Fruit fly (Drosophila melanogaster): ENCODE measurements around the gene CG6724.

CG6724 gene

dm6 chr2L:10759624-10760023 is 10.1 kb downstream of the CG6724 start:
- TF ChIP-seq CG8478 (optimal IDR thresholded peaks at IDR 0.05): no peak
- TF ChIP-seq CTCF (optimal IDR thresholded peaks at IDR 0.05): no peak

- TF ChIP-seq CTCF (optimal IDR thresholded peaks at IDR 0.05) (no peak), CG8478 (optimal IDR thresholded peaks at IDR 0.05) (no peak)
Observed at dm6 chr2L:10757038-10757685, 12.6 kb downstream of the CG6724 start.

dm6 chr2L:10756049-10756448 is 13.7 kb downstream of the CG6724 start, which contains the start of gene CG17124:
Gene CG17124, minus strand, starts transcription at chr2L:10756325.
- TF ChIP-seq CTCF (optimal IDR thresholded peaks at IDR 0.05): no peak
- TF ChIP-seq CG8478 (optimal IDR thresholded peaks at IDR 0.05): no peak

dm6 chr2L:10754599-10754998 is 15.2 kb downstream of the CG6724 start:
- TF ChIP-seq CG8478 (optimal IDR thresholded peaks at IDR 0.05) (no peak), CTCF (optimal IDR thresholded peaks at IDR 0.05) (no peak)

- no peak for TF ChIP-seq CTCF (optimal IDR thresholded peaks at IDR 0.05)
- TF ChIP-seq CG8478 (optimal IDR thresholded peaks at IDR 0.05): no peak
Observed at dm6 chr2L:10753618-10754017, 16.1 kb downstream of the CG6724 start.

- TF ChIP-seq CG8478 (optimal IDR thresholded peaks at IDR 0.05) (no peak), CTCF (optimal IDR thresholded peaks at IDR 0.05) (no peak)
Observed at dm6 chr2L:10752668-10753067, 17.1 kb downstream of the CG6724 start.

dm6 chr2L:10751879-10752620 is 17.7 kb downstream of the CG6724 start:
- TF ChIP-seq CG8478 (optimal IDR thresholded peaks at IDR 0.05) (no peak), CTCF (optimal IDR thresholded peaks at IDR 0.05) (no peak)

dm6 chr2L:10750915-10751612 is 18.7 kb downstream of the CG6724 start:
- TF ChIP-seq CTCF (optimal IDR thresholded peaks at IDR 0.05) (no peak), CG8478 (optimal IDR thresholded peaks at IDR 0.05) (no peak)

dm6 chr2L:10749607-10750467 is 19.9 kb downstream of the CG6724 start:
- TF ChIP-seq CG8478 (optimal IDR thresholded peaks at IDR 0.05) (no peak), CTCF (optimal IDR thresholded peaks at IDR 0.05) (no peak)

- TF ChIP-seq CTCF (optimal IDR thresholded peaks at IDR 0.05): no peak
- TF ChIP-seq CG8478 (optimal IDR thresholded peaks at IDR 0.05): no peak
Observed at dm6 chr2L:10748218-10748617, 21.5 kb downstream of the CG6724 start.

- TF ChIP-seq CTCF (optimal IDR thresholded peaks at IDR 0.05) (no peak), CG8478 (optimal IDR thresholded peaks at IDR 0.05) (no peak)
Observed at dm6 chr2L:10743714-10744113, 26.0 kb downstream of the CG6724 start, which contains the start of gene CG6729. Gene CG6729, minus strand, starts transcription at chr2L:10743935.

- TF ChIP-seq CG8478 (optimal IDR thresholded peaks at IDR 0.05): no peak
- no peak for TF ChIP-seq CTCF (optimal IDR thresholded peaks at IDR 0.05)
Observed at dm6 chr2L:10736993-10737756, 32.6 kb downstream of the CG6724 start, which contains the start of the genes Vha16-5 and CG12299. Gene Vha16-5, minus strand, starts transcription at chr2L:10737043. Gene CG12299, plus strand, starts transcription at chr2L:10737345.

- TF ChIP-seq CTCF (optimal IDR thresholded peaks at IDR 0.05) (no peak), CG8478 (optimal IDR thresholded peaks at IDR 0.05) (no peak)
Observed at dm6 chr2L:10735923-10736322, 33.8 kb downstream of the CG6724 start, which contains the start of gene Nup107. Gene Nup107, minus strand, starts transcription at chr2L:10736071.

- no peak for TF ChIP-seq CG8478 (optimal IDR thresholded peaks at IDR 0.05)
- no peak for TF ChIP-seq CTCF (optimal IDR thresholded peaks at IDR 0.05)
Observed at dm6 chr2L:10732343-10732808, 37.4 kb downstream of the CG6724 start, which contains the start of the genes EMC3 and Dpy-30L1. Gene EMC3, minus strand, starts transcription at chr2L:10732423. Gene Dpy-30L1, plus strand, starts transcription at chr2L:10732653.
